Worm (Caenorhabditis elegans): ENCODE measurements around the gene cyd-1.
"Not testable (repeated sequence)": the region's sequence is repeated elsewhere in the genome, so short reads cannot be mapped to it uniquely, and the experiment has no call there.

The cyd-1 gene

ce11 chrII:13013966-13014365, 33.6 kb downstream of the cyd-1 start, which contains the start of gene F18A11.5 (continued):
- no peak for TF ChIP-seq ets-4 (GFP tag; optimal IDR thresholded peaks at IDR 0.05)
- TF ChIP-seq snpc-3.4 (tag; optimal IDR thresholded peaks at IDR 0.05): peak; percentile 33
- TF ChIP-seq tlf-1 (GFP tag; optimal IDR thresholded peaks at IDR 0.05): no peak
- no peak for TF ChIP-seq sptf-2 (GFP tag; optimal IDR thresholded peaks at IDR 0.05)

ce11 chrII:13016381-13016780, 36.0 kb downstream of the cyd-1 start:
- TF ChIP-seq lag-1 (GFP tag; IDR thresholded peaks at IDR 0.05): peak; percentile 65; the same call in 1 of the 2 replicates
- peak; percentile 11 for TF ChIP-seq gei-17 (GFP tag; optimal IDR thresholded peaks at IDR 0.05)
- peak; percentile 84 for TF ChIP-seq madf-3 (GFP tag; IDR thresholded peaks at IDR 0.05)
- TF ChIP-seq ztf-6 (GFP tag; IDR thresholded peaks at IDR 0.05): peak; percentile 63; the same call in 1 of the 2 replicates
- TF ChIP-seq tbp1 (GFP tag; optimal IDR thresholded peaks at IDR 0.05): peak; percentile 64
- peak; percentile 100 for TF ChIP-seq pbrm-1 (GFP tag; IDR thresholded peaks at IDR 0.05)
- TF ChIP-seq Y95B8A.8 (GFP tag; IDR thresholded peaks at IDR 0.05): 0 out of 2 replicates have a peak, but pooled peaks have one; percentile 55
- peak; percentile 86 for TF ChIP-seq lin-40 (tag; optimal IDR thresholded peaks at IDR 0.05)
- TF ChIP-seq hmg-20 (GFP tag; IDR thresholded peaks at IDR 0.05): peak; percentile 81
- TF ChIP-seq hsf-1 (GFP tag; IDR thresholded peaks at IDR 0.05): 0 out of 2 replicates have a peak, but pooled peaks have one; percentile 59
- TF ChIP-seq snpc-4 (GFP tag; optimal IDR thresholded peaks at IDR 0.05): not testable (repeated sequence)
- TF ChIP-seq snpc-4 (tag; optimal IDR thresholded peaks at IDR 0.05): peak in 2 of 4 experiments; percentile 42 to 58
- peak; percentile 41 for TF ChIP-seq lin-54 (GFP tag; optimal IDR thresholded peaks at IDR 0.05)
- peak; percentile 81 for TF ChIP-seq hmg-1.2 (GFP tag; IDR thresholded peaks at IDR 0.05)
- peak; percentile 25 for TF ChIP-seq atf-7 (tag; optimal IDR thresholded peaks at IDR 0.05)
- peak; percentile 97 for TF ChIP-seq Y53G8AR.9 (GFP tag; conservative IDR thresholded peaks at IDR 0.05)
- TF ChIP-seq Y56A3A.18 (GFP tag; IDR thresholded peaks at IDR 0.05): peak; percentile 96
- TF ChIP-seq egl-44 (GFP tag; IDR thresholded peaks at IDR 0.05): 0 out of 2 replicates have a peak, but pooled peaks have one; percentile 47
- peak; percentile 89 for TF ChIP-seq mcd-1 (GFP tag; IDR thresholded peaks at IDR 0.05)
- peak; percentile 65 for TF ChIP-seq cebp-1 (GFP tag; IDR thresholded peaks at IDR 0.05)
- peak; percentile 76 for TF ChIP-seq cebp-1 (tag; optimal IDR thresholded peaks at IDR 0.05)
- peak; percentile 76 for TF ChIP-seq ceh-100 (GFP tag; IDR thresholded peaks at IDR 0.05)
- TF ChIP-seq madf-6 (GFP tag; IDR thresholded peaks at IDR 0.05): peak; percentile 60
- TF ChIP-seq K11D2.4 (GFP tag; IDR thresholded peaks at IDR 0.05): peak; percentile 93
- TF ChIP-seq let-526 (GFP tag; IDR thresholded peaks at IDR 0.05): peak; percentile 91
- peak; percentile 86 for TF ChIP-seq ekl-4 (GFP tag; IDR thresholded peaks at IDR 0.05)
- TF ChIP-seq lin-26 (GFP tag; IDR thresholded peaks at IDR 0.05): peak; percentile 66; the same call in 1 of the 2 replicates
- TF ChIP-seq egl-18 (GFP tag; IDR thresholded peaks at IDR 0.05): peak; percentile 41; the same call in 1 of the 2 replicates
- TF ChIP-seq nfyb-1 (GFP tag; IDR thresholded peaks at IDR 0.05): peak; percentile 94
- TF ChIP-seq F33H1.4 (GFP tag; IDR thresholded peaks at IDR 0.05): peak; percentile 49
- peak; percentile 39 for TF ChIP-seq nhr-80 (tag; optimal IDR thresholded peaks at IDR 0.05)
- TF ChIP-seq dox-1 (GFP tag; IDR thresholded peaks at IDR 0.05): peak; percentile 77
- peak; percentile 44; the same call in 1 of the 2 replicates for TF ChIP-seq aptf-2 (GFP tag; conservative IDR thresholded peaks at IDR 0.05)
- TF ChIP-seq C06A6.2 (GFP tag; conservative IDR thresholded peaks at IDR 0.05): peak; percentile 92
- TF ChIP-seq F39B2.1 (GFP tag; IDR thresholded peaks at IDR 0.05): peak; percentile 100
- TF ChIP-seq rcor-1 (GFP tag; IDR thresholded peaks at IDR 0.05): peak; percentile 91
- TF ChIP-seq C17E4.6 (GFP tag; IDR thresholded peaks at IDR 0.05): 0 out of 2 replicates have a peak, but pooled peaks have one; percentile 39

Measured in whole organism, young adult.